Worm (Caenorhabditis elegans) whole organism, young adult: ENCODE data around the gene cdf-2.

ENCODE experiments used
- D2030.7 ChIP-seq: fragments of 200-800 bp; sonication (Bioruptor generic); IDR thresholded peaks from 2 replicates; pipeline ENCODE4 v1.3.6; 2022; ENCODE audit warnings: missing genetic modification reagents, missing genetic modification characterization, missing compliant biosample characterization
- attf-6 ChIP-seq: fragments of 200-800 bp; sonication (Bioruptor generic); IDR thresholded peaks from 2 replicates; pipeline ENCODE4 v1.3.6; 2022; ENCODE audit warnings: missing genetic modification reagents, missing genetic modification characterization, missing compliant biosample characterization
- ccch-3 ChIP-seq: fragments of 200-800 bp; sonication (Bioruptor generic); optimal IDR thresholded peaks from 2 replicates; lab custom pipeline; 2018; ENCODE audit warnings: mild to moderate bottlenecking, missing genetic modification characterization, missing compliant biosample characterization
- dox-1 ChIP-seq: fragments of 200-800 bp; sonication (Bioruptor generic); IDR thresholded peaks from 2 replicates; pipeline ENCODE4 v1.3.6; 2022; ENCODE audit warnings: missing genetic modification reagents, missing genetic modification characterization, missing compliant biosample characterization
- hmg-20 ChIP-seq: fragments of 200-800 bp; sonication (Bioruptor generic); IDR thresholded peaks from 2 replicates; pipeline ENCODE4 v1.3.6; 2022; ENCODE audit warnings: missing genetic modification reagents, missing genetic modification characterization, missing compliant biosample characterization
- madf-3 ChIP-seq: fragments of 200-800 bp; sonication (Bioruptor generic); IDR thresholded peaks from 2 replicates; pipeline ENCODE4 v1.3.6; 2022; ENCODE audit warnings: missing genetic modification reagents, missing genetic modification characterization, missing compliant biosample characterization
- ztf-28 ChIP-seq: fragments of 200-800 bp; sonication (Bioruptor generic); IDR thresholded peaks from 2 replicates; pipeline ENCODE4 v1.3.6; 2022; ENCODE audit warnings: missing genetic modification reagents, missing genetic modification characterization, missing compliant biosample characterization

ce11 chrX:12480447-12480998, 13.8 kb upstream of the cdf-2 start, which contains the start of gene atf-6:
- TF ChIP-seq madf-3 (no peak), attf-6 (GFP tag; lab: Robert Waterston, UW) (no peak), D2030.7 (no peak), hmg-20 (no peak), ztf-28 (no peak), dox-1 (peak; percentile 92), ccch-3 (GFP tag; lab: Kevin White, UChicago) (no peak)
